Fruit fly (Drosophila melanogaster) whole organism, embryonic: ENCODE data around the gene RpL7A.

Source experiments
- Asciz ChIP-seq: fragments of 200-800 bp; sonication (Bioruptor generic); optimal IDR thresholded peaks from 2 replicates; lab custom pipeline; 2017; ENCODE audit warnings: missing biosample characterization, mild to moderate bottlenecking, missing genetic modification characterization, missing genetic modification reagents
- CG10366 ChIP-seq: fragments of 200-800 bp; sonication (Bioruptor generic); IDR thresholded peaks from 2 replicates; pipeline ENCODE4 v1.3.6; 2022; ENCODE audit warnings: missing biosample characterization, missing genetic modification characterization
- CG11504 ChIP-seq: fragments of 200-800 bp; sonication (Bioruptor generic); optimal IDR thresholded peaks from 3 replicates; lab custom pipeline; 2019; ENCODE audit warnings: missing biosample characterization, mild to moderate bottlenecking, missing genetic modification characterization, moderate library complexity
- CG12744 ChIP-seq: fragments of 200-800 bp; sonication (Bioruptor generic); optimal IDR thresholded peaks from 2 replicates; lab custom pipeline; 2016; ENCODE audit warnings: missing biosample characterization, missing genetic modification characterization
- CG13123 ChIP-seq: fragments of 200-800 bp; sonication (Bioruptor generic); optimal IDR thresholded peaks from 2 replicates; lab custom pipeline; 2016; ENCODE audit warnings: missing biosample characterization, missing genetic modification characterization
- CG13894 ChIP-seq: fragments of 200-800 bp; sonication (Bioruptor generic); optimal IDR thresholded peaks from 3 replicates; lab custom pipeline; 2018; ENCODE audit warnings: missing biosample characterization, mild to moderate bottlenecking, missing genetic modification characterization, moderate library complexity
- CG15514 ChIP-seq: fragments of 200-800 bp; sonication (Bioruptor generic); optimal IDR thresholded peaks from 3 replicates; lab custom pipeline; 2017; ENCODE audit warnings: missing biosample characterization, missing genetic modification characterization, mild to moderate bottlenecking, moderate library complexity, missing genetic modification reagents
- CG1647 ChIP-seq: fragments of 200-800 bp; sonication (Bioruptor generic); optimal IDR thresholded peaks from 3 replicates; lab custom pipeline; 2016; ENCODE audit warnings: missing biosample characterization, missing genetic modification characterization
- CG17359 ChIP-seq: fragments of 200-800 bp; sonication (Bioruptor generic); optimal IDR thresholded peaks from 3 replicates; lab custom pipeline; 2018; ENCODE audit warnings: missing biosample characterization, mild to moderate bottlenecking, missing genetic modification characterization, moderate library complexity
- CG1792 ChIP-seq: fragments of 200-800 bp; sonication (Bioruptor generic); optimal IDR thresholded peaks from 2 replicates; lab custom pipeline; 2016; ENCODE audit warnings: missing biosample characterization, missing genetic modification characterization
- CG2129 ChIP-seq: fragments of 200-800 bp; sonication (Bioruptor generic); IDR thresholded peaks from 2 replicates; pipeline ENCODE4 v1.3.6; 2022; ENCODE audit warnings: missing biosample characterization, missing genetic modification characterization; ENCODE audit not compliant: partially characterized antibody
- CG2199 ChIP-seq: fragments of 200-800 bp; sonication (Bioruptor generic); IDR thresholded peaks from 3 replicates; pipeline ENCODE4 v1.3.6; 2022; ENCODE audit warnings: missing biosample characterization, missing genetic modification characterization
- CG3163 ChIP-seq: fragments of 200-800 bp; sonication (Bioruptor generic); optimal IDR thresholded peaks from 3 replicates; lab custom pipeline; 2016; ENCODE audit warnings: missing biosample characterization, missing genetic modification characterization
- CG32767 ChIP-seq: fragments of 200-800 bp; sonication (Bioruptor generic); IDR thresholded peaks from 2 replicates; pipeline ENCODE4 v1.3.6; 2022; ENCODE audit warnings: missing biosample characterization, missing genetic modification characterization
- CG33213 ChIP-seq: fragments of 200-800 bp; sonication (Bioruptor generic); optimal IDR thresholded peaks from 3 replicates; lab custom pipeline; 2016; ENCODE audit warnings: missing biosample characterization, missing genetic modification characterization
- CG3847 ChIP-seq: fragments of 200-800 bp; sonication (Bioruptor generic); IDR thresholded peaks from 2 replicates; pipeline ENCODE4 v1.3.6; 2022; ENCODE audit warnings: missing biosample characterization, missing genetic modification characterization
- CG42726 ChIP-seq: fragments of 200-800 bp; sonication (Bioruptor generic); IDR thresholded peaks from 2 replicates; pipeline ENCODE4 v1.3.6; 2022; ENCODE audit warnings: missing biosample characterization, missing genetic modification characterization; ENCODE audit not compliant: partially characterized antibody
- CG6683 ChIP-seq: fragments of 200-800 bp; sonication (Bioruptor generic); optimal IDR thresholded peaks from 2 replicates; lab custom pipeline; 2017; ENCODE audit warnings: missing biosample characterization, mild to moderate bottlenecking, missing genetic modification characterization, missing genetic modification reagents
- CG7372 ChIP-seq: fragments of 200-800 bp; sonication (Bioruptor generic); IDR thresholded peaks from 2 replicates; pipeline ENCODE4 v1.3.6; 2022; ENCODE audit warnings: missing biosample characterization, missing genetic modification characterization
- CG7963 ChIP-seq: fragments of 200-800 bp; sonication (Bioruptor generic); IDR thresholded peaks from 3 replicates; pipeline ENCODE4 v1.3.6; 2022; ENCODE audit warnings: missing biosample characterization, missing genetic modification characterization; ENCODE audit not compliant: partially characterized antibody
- CG8089 ChIP-seq: fragments of 200-800 bp; sonication (Bioruptor generic); optimal IDR thresholded peaks from 3 replicates; lab custom pipeline; 2016; ENCODE audit warnings: missing biosample characterization, missing genetic modification characterization
- CTCF ChIP-seq: fragments of 200-800 bp; sonication (Bioruptor generic); optimal IDR thresholded peaks from 2 replicates; lab custom pipeline; 2017; ENCODE audit warnings: missing biosample characterization, mild to moderate bottlenecking, missing genetic modification characterization, moderate library complexity
- Chrac-16 ChIP-seq: fragments of 200-800 bp; sonication (Bioruptor generic); optimal IDR thresholded peaks from 3 replicates; lab custom pipeline; 2016; ENCODE audit warnings: missing biosample characterization, missing genetic modification characterization
- E2f2 ChIP-seq: fragments of 200-800 bp; sonication (Bioruptor generic); IDR thresholded peaks from 2 replicates; pipeline ENCODE4 v1.3.6; 2022; ENCODE audit warnings: missing biosample characterization, missing genetic modification characterization
- Ets97D ChIP-seq: fragments of 200-800 bp; sonication (Bioruptor generic); optimal IDR thresholded peaks from 3 replicates; lab custom pipeline; 2016; ENCODE audit warnings: missing biosample characterization, missing genetic modification characterization
- Fer3 ChIP-seq: fragments of 200-800 bp; sonication (Bioruptor generic); optimal IDR thresholded peaks from 2 replicates; lab custom pipeline; 2018; ENCODE audit warnings: missing biosample characterization, mild to moderate bottlenecking, missing genetic modification characterization, moderate library complexity
- Lhr ChIP-seq: fragments of 200-800 bp; sonication (Bioruptor generic); optimal IDR thresholded peaks from 3 replicates; lab custom pipeline; 2017; ENCODE audit warnings: mild to moderate bottlenecking, missing biosample characterization, missing genetic modification reagents, missing genetic modification characterization
- Mad ChIP-seq: fragments of 200-800 bp; sonication (Bioruptor generic); optimal IDR thresholded peaks from 2 replicates; lab custom pipeline; 2016; ENCODE audit warnings: missing biosample characterization, missing genetic modification characterization
- Nf-YA ChIP-seq: fragments of 200-800 bp; sonication (Bioruptor generic); IDR thresholded peaks from 2 replicates; pipeline ENCODE4 v1.3.6; 2022; ENCODE audit warnings: missing biosample characterization, missing genetic modification characterization
- Tbp ChIP-seq: fragments of >200 bp; optimal IDR thresholded peaks from 2 replicates; lab custom pipeline; 2018; ENCODE audit warnings: missing biosample characterization, missing genetic modification characterization
- ap ChIP-seq: fragments of 200-800 bp; sonication (Bioruptor generic); IDR thresholded peaks from 2 replicates; pipeline ENCODE4 v1.3.6; 2022; ENCODE audit warnings: missing biosample characterization, missing genetic modification characterization
- az2 ChIP-seq: fragments of 200-800 bp; sonication (Bioruptor generic); optimal IDR thresholded peaks from 3 replicates; lab custom pipeline; 2016; ENCODE audit warnings: missing biosample characterization, missing genetic modification characterization
- cad ChIP-seq: fragments of >200 bp; optimal IDR thresholded peaks from 2 replicates; lab custom pipeline; 2017; ENCODE audit warnings: missing biosample characterization, missing genetic modification characterization
- chm ChIP-seq: fragments of 200-800 bp; sonication (Bioruptor generic); IDR thresholded peaks from 2 replicates; pipeline ENCODE4 v1.3.6; 2022; ENCODE audit warnings: missing biosample characterization, missing genetic modification characterization
- dmrt11E ChIP-seq: fragments of 200-800 bp; sonication (Bioruptor generic); optimal IDR thresholded peaks from 3 replicates; lab custom pipeline; 2018; ENCODE audit warnings: missing biosample characterization, mild to moderate bottlenecking, missing genetic modification characterization, moderate library complexity
- fd3F ChIP-seq: fragments of 200-800 bp; sonication (Bioruptor generic); optimal IDR thresholded peaks from 2 replicates; lab custom pipeline; 2018; ENCODE audit warnings: missing biosample characterization, mild to moderate bottlenecking, missing genetic modification characterization, moderate library complexity
- gce ChIP-seq: fragments of 200-800 bp; sonication (Bioruptor generic); IDR thresholded peaks from 3 replicates; pipeline ENCODE4 v1.3.6; 2022; ENCODE audit warnings: missing biosample characterization, missing genetic modification characterization
- lola ChIP-seq, 3 experiments: fragments of >200 bp in 2 of 3; fragments of 200-800 bp in 1 of 3; sonication (Bioruptor generic) in 1 of 3; optimal IDR thresholded peaks; 2 replicates each; lab custom pipeline; 2017 to 2019; ENCODE audit warnings: missing biosample characterization in 3 of 3, missing genetic modification characterization in 3 of 3, mild to moderate bottlenecking in 1 of 3, moderate library complexity in 1 of 3
- nom ChIP-seq: fragments of 200-800 bp; sonication (Bioruptor generic); optimal IDR thresholded peaks from 2 replicates; lab custom pipeline; 2017; ENCODE audit warnings: missing biosample characterization, missing genetic modification characterization, mild to moderate bottlenecking, moderate library complexity, missing genetic modification reagents
- onecut ChIP-seq: fragments of 200-800 bp; sonication (Bioruptor generic); IDR thresholded peaks from 2 replicates; pipeline ENCODE4 v1.3.6; 2022; ENCODE audit warnings: missing biosample characterization, missing genetic modification characterization
- pfk ChIP-seq: fragments of 200-800 bp; sonication (Bioruptor generic); optimal IDR thresholded peaks from 2 replicates; lab custom pipeline; 2018; ENCODE audit warnings: missing biosample characterization, mild to moderate bottlenecking, missing genetic modification characterization, moderate library complexity
- phol ChIP-seq: fragments of 200-800 bp; sonication (Bioruptor generic); optimal IDR thresholded peaks from 3 replicates; lab custom pipeline; 2018; ENCODE audit warnings: missing biosample characterization, mild to moderate bottlenecking, missing genetic modification characterization, moderate library complexity
- pzg ChIP-seq: fragments of 200-800 bp; sonication (Bioruptor generic); optimal IDR thresholded peaks from 3 replicates; lab custom pipeline; 2018; ENCODE audit warnings: missing biosample characterization, mild to moderate bottlenecking, missing genetic modification characterization, moderate library complexity
- salm ChIP-seq: fragments of 200-800 bp; sonication (Bioruptor generic); optimal IDR thresholded peaks from 2 replicates; lab custom pipeline; 2018; ENCODE audit warnings: missing biosample characterization, mild to moderate bottlenecking, missing genetic modification characterization
- tio ChIP-seq: fragments of 200-800 bp; sonication (Bioruptor generic); optimal IDR thresholded peaks from 2 replicates; lab custom pipeline; 2017; ENCODE audit warnings: missing biosample characterization, missing genetic modification characterization, inconsistent platforms
- trh ChIP-seq: fragments of 200-800 bp; sonication (Bioruptor generic); optimal IDR thresholded peaks from 2 replicates; lab custom pipeline; 2016; ENCODE audit warnings: missing biosample characterization, missing genetic modification characterization
- ttk ChIP-seq: fragments of 200-800 bp; sonication (Bioruptor generic); IDR thresholded peaks from 2 replicates; pipeline ENCODE4 v2.1.2; 2022; ENCODE audit warnings: missing biosample characterization, missing genetic modification characterization
- tup ChIP-seq: fragments of 200-800 bp; sonication (Bioruptor generic); optimal IDR thresholded peaks from 2 replicates; lab custom pipeline; 2016; ENCODE audit warnings: missing biosample characterization, mild to moderate bottlenecking, missing genetic modification characterization, moderate library complexity
- unpg ChIP-seq: fragments of 200-800 bp; sonication (Bioruptor generic); optimal IDR thresholded peaks from 3 replicates; lab custom pipeline; 2018; ENCODE audit warnings: missing biosample characterization, mild to moderate bottlenecking, missing genetic modification characterization, moderate library complexity
- vnd ChIP-seq: fragments of 200-800 bp; sonication (Bioruptor generic); IDR thresholded peaks from 3 replicates; pipeline ENCODE4 v1.3.6; 2022; ENCODE audit warnings: missing biosample characterization, missing genetic modification characterization; ENCODE audit not compliant: partially characterized antibody
- wor ChIP-seq: fragments of 200-800 bp; sonication (Bioruptor generic); IDR thresholded peaks from 2 replicates; pipeline ENCODE4 v1.3.6; 2022; ENCODE audit warnings: missing biosample characterization, missing genetic modification characterization
- zen2 ChIP-seq: fragments of 200-800 bp; sonication (Bioruptor generic); IDR thresholded peaks from 3 replicates; pipeline ENCODE4 v1.3.6; 2022; ENCODE audit warnings: missing biosample characterization, missing genetic modification characterization; ENCODE audit not compliant: partially characterized antibody

Gene RpL7A

dm6 chrX:6524217-6524616, 8.9 kb downstream of the RpL7A start, which contains the start of the genes CG42340 and CG3918 (continued):
- TF ChIP-seq trh (GFP tag; lab: Kevin White, UChicago) (no peak), CG12744 (no peak), CTCF (peak; percentile 17), zen2 (GFP tag; lab: Robert Waterston, UW) (no peak), CG3163 (GFP tag; lab: Kevin White, UChicago) (no peak), Mad (GFP tag; lab: Kevin White, UChicago) (peak; percentile 41), CG1647 (GFP tag; lab: Kevin White, UChicago) (no peak), CG8089 (GFP tag; lab: Kevin White, UChicago) (no peak), gce (GFP tag; lab: Robert Waterston, UW) (no peak), CG10366 (GFP tag; lab: Robert Waterston, UW) (no peak), dmrt11E (tag; lab: Kevin White, UChicago) (no peak), lola (GFP tag; optimal IDR thresholded peaks at IDR 0.05; lab: Kevin White, UChicago) (no peak), salm (no peak), CG11504 (tag; lab: Kevin White, UChicago) (no peak), CG6683 (no peak), CG3847 (GFP tag; lab: Robert Waterston, UW) (peak; percentile 92), cad (GFP tag; lab: Kevin White, UChicago) (no peak), Fer3 (tag; lab: Kevin White, UChicago) (no peak), pzg (peak; percentile 100), CG7963 (GFP tag; lab: Robert Waterston, UW) (no peak), CG7372 (GFP tag; lab: Robert Waterston, UW) (no peak), tup (GFP tag; lab: Kevin White, UChicago) (no peak), CG42726 (GFP tag; lab: Robert Waterston, UW) (peak; percentile 76; the same call in 1 of the 2 replicates), az2 (GFP tag; lab: Kevin White, UChicago) (no peak), ttk (no peak), Tbp (GFP tag; lab: Kevin White, UChicago) (no peak), fd3F (GFP tag; lab: Kevin White, UChicago) (no peak), nom (GFP tag; lab: Kevin White, UChicago) (no peak), Chrac-16 (GFP tag; lab: Kevin White, UChicago) (no peak), chm (GFP tag; lab: Robert Waterston, UW) (no peak; the same call in 1 of the 2 replicates), pfk (GFP tag; lab: Kevin White, UChicago) (peak; percentile 10), Nf-YA (no peak), Lhr (peak; percentile 100), CG17359 (no peak), E2f2 (GFP tag; lab: Robert Waterston, UW) (peak; percentile 89), onecut (no peak), CG33213 (GFP tag; lab: Kevin White, UChicago) (peak; percentile 98), CG2199 (GFP tag; lab: Robert Waterston, UW) (no peak), CG32767 (no peak), CG15514 (GFP tag; lab: Kevin White, UChicago) (peak; percentile 78), CG13894 (tag; lab: Kevin White, UChicago) (peak; percentile 33), vnd (GFP tag; lab: Robert Waterston, UW) (no peak), CG1792 (GFP tag; lab: Kevin White, UChicago) (no peak), CG13123 (GFP tag; lab: Kevin White, UChicago) (no peak), ap (no peak), wor (GFP tag; lab: Robert Waterston, UW) (no peak), tio (GFP tag; lab: Kevin White, UChicago) (no peak), unpg (GFP tag; lab: Kevin White, UChicago) (no peak), phol (tag; lab: Kevin White, UChicago) (peak; percentile 67), CG2129 (GFP tag; lab: Robert Waterston, UW) (no peak), Asciz (GFP tag; lab: Kevin White, UChicago) (no peak), Ets97D (GFP tag; lab: Kevin White, UChicago) (peak; percentile 93)
